Worm (Caenorhabditis elegans) whole organism, L4 larva: ENCODE measurements around the gene nhr-239.
A peak's percentile ranks its signal among the peaks of the same experiment; 100 is the strongest.

Source experiments
- F26F4.8 ChIP-seq: fragments of 200-800 bp; sonication (Bioruptor generic); conservative IDR thresholded peaks from 2 replicates; pipeline ENCODE4 v1.3.6; 2022; ENCODE audit warnings: missing genetic modification characterization, missing compliant biosample characterization
- F37D6.2 ChIP-seq: sonication (generic microtip); optimal IDR thresholded peaks from 2 replicates; lab custom pipeline; 2016; ENCODE audit warnings: mild to moderate bottlenecking, missing genetic modification characterization, missing compliant biosample characterization
- T20F7.1 ChIP-seq: fragments of 200-800 bp; sonication (Bioruptor generic); optimal IDR thresholded peaks from 2 replicates; lab custom pipeline; 2018; ENCODE audit warnings: mild to moderate bottlenecking, missing genetic modification characterization, missing compliant biosample characterization
- Y105C5A.15 ChIP-seq: fragments of 200-800 bp; sonication (Bioruptor generic); IDR thresholded peaks from 2 replicates; pipeline ENCODE4 v1.3.6; 2022; ENCODE audit warnings: missing genetic modification characterization, missing compliant biosample characterization
- Y75B8A.6 ChIP-seq: fragments of 200-800 bp; sonication (Bioruptor generic); IDR thresholded peaks from 2 replicates; pipeline ENCODE4 v1.3.6; 2022; ENCODE audit warnings: missing genetic modification reagents, missing genetic modification characterization, missing compliant biosample characterization
- aha-1 ChIP-seq: fragments of 150-350 bp; peaks from one replicate; lab custom pipeline; 2014; ENCODE audit warnings: missing biosample characterization, missing genetic modification characterization
- arid-1 ChIP-seq: fragments of 200-800 bp; sonication (Bioruptor generic); conservative IDR thresholded peaks from 2 replicates; pipeline ENCODE4 v1.3.6; 2022; ENCODE audit warnings: missing genetic modification reagents, missing genetic modification characterization, missing compliant biosample characterization
- ceh-20 ChIP-seq: fragments of 200-800 bp; sonication (Bioruptor generic); IDR thresholded peaks from 2 replicates; pipeline ENCODE4 v1.3.6; 2022; ENCODE audit warnings: missing genetic modification reagents, missing genetic modification characterization, missing compliant biosample characterization
- ceh-28 ChIP-seq: fragments of 150-350 bp; optimal IDR thresholded peaks from 2 replicates; lab custom pipeline; 2014; ENCODE audit warnings: missing biosample characterization, missing genetic modification reagents, missing genetic modification characterization
- ceh-44 ChIP-seq: fragments of 200-800 bp; sonication (Bioruptor generic); IDR thresholded peaks from 2 replicates; pipeline ENCODE4 v1.3.6; 2022; ENCODE audit warnings: missing genetic modification reagents, missing genetic modification characterization, missing compliant biosample characterization
- ces-1 ChIP-seq: fragments of 150-350 bp; sonication (generic microtip); optimal IDR thresholded peaks from 4 replicates; lab custom pipeline; 2014; ENCODE audit warnings: missing biosample characterization, missing genetic modification reagents, missing genetic modification characterization
- cey-2 ChIP-seq: sonication (generic microtip); optimal IDR thresholded peaks from 3 replicates; lab custom pipeline; 2017; ENCODE audit warnings: missing genetic modification characterization, mild to moderate bottlenecking, missing compliant biosample characterization, antibody characterized with exemption, borderline replicate concordance; ENCODE audit not compliant: insufficient read depth
- ctbp-1 ChIP-seq: fragments of 200-800 bp; sonication (Bioruptor generic); IDR thresholded peaks from 2 replicates; pipeline ENCODE4 v1.3.6; 2022; ENCODE audit warnings: missing genetic modification reagents, missing genetic modification characterization, missing compliant biosample characterization
- daf-16 ChIP-seq, 3 experiments: sonication (generic microtip); optimal IDR thresholded peaks; 2 replicates each; lab custom pipeline; 2016 to 2017; ENCODE audit warnings: missing genetic modification characterization in 3 of 3, missing genetic modification reagents in 3 of 3, mild to moderate bottlenecking in 2 of 3, missing compliant biosample characterization in 2 of 3, missing biosample characterization in 1 of 3, moderate library complexity in 1 of 3
- dmd-6 ChIP-seq: fragments of 200-800 bp; sonication (Bioruptor generic); IDR thresholded peaks from 2 replicates; pipeline ENCODE4 v1.3.6; 2022; ENCODE audit warnings: missing genetic modification reagents, missing genetic modification characterization, missing compliant biosample characterization
- duxl-1 ChIP-seq: sonication (generic microtip); optimal IDR thresholded peaks from 2 replicates; lab custom pipeline; 2016; ENCODE audit warnings: mild to moderate bottlenecking, missing genetic modification characterization, moderate library complexity, missing compliant biosample characterization; ENCODE audit not compliant: poor library complexity
- fkh-10 ChIP-seq: fragments of 150-350 bp; optimal IDR thresholded peaks from 2 replicates; lab custom pipeline; 2014; ENCODE audit warnings: missing biosample characterization, missing genetic modification reagents, missing genetic modification characterization
- hif-1 ChIP-seq, 2 experiments: sonication (generic microtip); optimal IDR thresholded peaks; 2 replicates each; lab custom pipeline; 2016 to 2017; ENCODE audit warnings: missing compliant biosample characterization in 2 of 2, missing genetic modification characterization in 2 of 2, missing genetic modification reagents in 2 of 2, missing genotype in 2 of 2, mild to moderate bottlenecking in 1 of 2
- hlh-11 ChIP-seq: fragments of 200-800 bp; sonication (Bioruptor generic); optimal IDR thresholded peaks from 2 replicates; lab custom pipeline; 2018; ENCODE audit warnings: mild to moderate bottlenecking, missing genetic modification characterization, missing compliant biosample characterization
- hlh-30 ChIP-seq: sonication (generic microtip); optimal IDR thresholded peaks from 2 replicates; lab custom pipeline; 2017; ENCODE audit warnings: antibody characterized with exemption, mild to moderate bottlenecking, missing genetic modification characterization, missing compliant biosample characterization; ENCODE audit not compliant: insufficient read depth
- lin-13 ChIP-seq: fragments of 150-350 bp; optimal IDR thresholded peaks from 2 replicates; lab custom pipeline; 2014; ENCODE audit warnings: missing biosample characterization, missing genetic modification reagents, missing genetic modification characterization
- lin-29 ChIP-seq: fragments of 200-800 bp; sonication (Bioruptor generic); IDR thresholded peaks from 2 replicates; pipeline ENCODE4 v1.3.6; 2022; ENCODE audit warnings: missing genetic modification reagents, missing genetic modification characterization, missing compliant biosample characterization
- lin-38 ChIP-seq: fragments of 200-800 bp; sonication (Bioruptor generic); IDR thresholded peaks from 2 replicates; pipeline ENCODE4 v1.3.6; 2022; ENCODE audit warnings: missing genetic modification reagents, missing genetic modification characterization, missing compliant biosample characterization
- lsy-2 ChIP-seq, 2 experiments: fragments of 150-350 bp in 1 of 2; sonication (generic microtip) in 1 of 2; optimal IDR thresholded peaks; 2 replicates each; lab custom pipeline; 2014 to 2017; ENCODE audit warnings: missing biosample characterization in 2 of 2, missing genetic modification characterization in 2 of 2
- mdl-1 ChIP-seq, 2 experiments: fragments of 150-350 bp in 1 of 2; sonication (generic microtip) in 1 of 2; optimal IDR thresholded peaks; 2 replicates each; lab custom pipeline; 2014 to 2017; ENCODE audit warnings: missing biosample characterization in 2 of 2, missing genetic modification characterization in 2 of 2
- mep-1 ChIP-seq: fragments of 150-350 bp; sonication (generic microtip); optimal IDR thresholded peaks from 3 replicates; lab custom pipeline; 2014; ENCODE audit warnings: missing biosample characterization, missing genetic modification characterization
- mes-2 ChIP-seq: sonication (generic microtip); optimal IDR thresholded peaks from 2 replicates; lab custom pipeline; 2016; ENCODE audit warnings: missing genotype, mild to moderate bottlenecking, missing genetic modification characterization, missing compliant biosample characterization; ENCODE audit not compliant: poor library complexity, severe bottlenecking
- nhr-102 ChIP-seq: sonication (generic microtip); optimal IDR thresholded peaks from 2 replicates; lab custom pipeline; 2016; ENCODE audit warnings: mild to moderate bottlenecking, missing genetic modification characterization, moderate library complexity, missing compliant biosample characterization
- nhr-11 ChIP-seq: fragments of 150-350 bp; optimal IDR thresholded peaks from 2 replicates; lab custom pipeline; 2014; ENCODE audit warnings: missing biosample characterization, missing genetic modification characterization
- nhr-28 ChIP-seq: fragments of 150-350 bp; optimal IDR thresholded peaks from 2 replicates; lab custom pipeline; 2014; ENCODE audit warnings: missing biosample characterization, missing genetic modification characterization
- nhr-48 ChIP-seq: sonication (generic microtip); optimal IDR thresholded peaks from 2 replicates; lab custom pipeline; 2016; ENCODE audit warnings: mild to moderate bottlenecking, missing genetic modification characterization, missing compliant biosample characterization
- nhr-6 ChIP-seq: fragments of 150-350 bp; optimal IDR thresholded peaks from 2 replicates; lab custom pipeline; 2014; ENCODE audit warnings: missing biosample characterization, missing genetic modification characterization
- nhr-76 ChIP-seq: fragments of 150-350 bp; optimal IDR thresholded peaks from 2 replicates; lab custom pipeline; 2014; ENCODE audit warnings: missing biosample characterization, missing genetic modification characterization
- nhr-77 ChIP-seq: fragments of 150-350 bp; optimal IDR thresholded peaks from 2 replicates; lab custom pipeline; 2014; ENCODE audit warnings: missing biosample characterization, missing genetic modification characterization
- pqm-1 ChIP-seq: sonication (generic microtip); optimal IDR thresholded peaks from 2 replicates; lab custom pipeline; 2017; ENCODE audit warnings: missing biosample characterization, missing genetic modification characterization
- set-16 ChIP-seq: fragments of 200-800 bp; sonication (Bioruptor generic); IDR thresholded peaks from 2 replicates; pipeline ENCODE4 v1.3.6; 2022; ENCODE audit warnings: missing genetic modification reagents, missing genetic modification characterization, missing compliant biosample characterization
- snpc-1.2 ChIP-seq: fragments of 200-800 bp; sonication (Bioruptor generic); IDR thresholded peaks from 2 replicates; pipeline ENCODE4 v1.3.6; 2022; ENCODE audit warnings: missing genetic modification reagents, missing genetic modification characterization, missing compliant biosample characterization
- spr-1 ChIP-seq: sonication (generic microtip); optimal IDR thresholded peaks from 2 replicates; lab custom pipeline; 2016; ENCODE audit warnings: mild to moderate bottlenecking, missing genetic modification characterization, missing compliant biosample characterization
- tag-97 ChIP-seq: fragments of 200-800 bp; sonication (Bioruptor generic); IDR thresholded peaks from 2 replicates; pipeline ENCODE4 v1.3.6; 2022; ENCODE audit warnings: missing genetic modification characterization, missing compliant biosample characterization
- unc-130 ChIP-seq: sonication (generic microtip); optimal IDR thresholded peaks from 2 replicates; lab custom pipeline; 2016; ENCODE audit warnings: missing genetic modification reagents, missing genetic modification characterization, missing compliant biosample characterization
- zfp-2 ChIP-seq: sonication (generic microtip); optimal IDR thresholded peaks from 2 replicates; lab custom pipeline; 2016; ENCODE audit warnings: mild to moderate bottlenecking, missing genetic modification characterization, missing compliant biosample characterization
- zfp-3 ChIP-seq: fragments of 200-800 bp; sonication (Bioruptor generic); conservative IDR thresholded peaks from 2 replicates; pipeline ENCODE4 v1.3.6; 2022; ENCODE audit warnings: missing genetic modification reagents, missing genetic modification characterization, missing compliant biosample characterization
- ztf-7 ChIP-seq: fragments of 150-350 bp; optimal IDR thresholded peaks from 2 replicates; lab custom pipeline; 2014; ENCODE audit warnings: missing biosample characterization, missing genetic modification characterization

Gene nhr-239

ce11 chrIII:2576360-2577259, 15.1 kb downstream of the nhr-239 start (continued):
- TF ChIP-seq lin-13 (peak; percentile 62), zfp-3 (no peak), hlh-11 (tag; lab: Kevin White, UChicago) (peak; percentile 72), lsy-2 (tag; optimal IDR thresholded peaks at IDR 0.05; lab: Kevin White, UChicago) (peak; percentile 21 to 82), F37D6.2 (tag; lab: Kevin White, UChicago) (peak; percentile 59), duxl-1 (no peak), ceh-28 (tag; lab: Kevin White, UChicago) (peak; percentile 67), ceh-44 (GFP tag; lab: Robert Waterston, UW) (no peak), nhr-28 (tag; lab: Kevin White, UChicago) (peak; percentile 52), tag-97 (no peak), nhr-77 (peak; percentile 5), Y105C5A.15 (GFP tag; lab: Robert Waterston, UW) (no peak), spr-1 (peak; percentile 6), F26F4.8 (GFP tag; lab: Robert Waterston, UW) (no peak), hlh-30 (tag; lab: Kevin White, UChicago) (peak; percentile 66), mdl-1 (tag; optimal IDR thresholded peaks at IDR 0.05; lab: Kevin White, UChicago) (peak in 1 of 2 experiments; percentile 69), lin-29 (GFP tag; lab: Robert Waterston, UW) (no peak), pqm-1 (tag; lab: Kevin White, UChicago) (peak; percentile 37), lin-38 (GFP tag; lab: Robert Waterston, UW) (peak; percentile 50), zfp-2 (tag; lab: Kevin White, UChicago) (no peak), Y75B8A.6 (GFP tag; lab: Robert Waterston, UW) (no peak), nhr-48 (tag; lab: Kevin White, UChicago) (peak; percentile 11), mep-1 (tag; lab: Kevin White, UChicago) (peak; percentile 84), nhr-11 (tag; lab: Kevin White, UChicago) (peak; percentile 62), ces-1 (peak; percentile 8), nhr-6 (tag; lab: Kevin White, UChicago) (peak; percentile 16)

ce11 chrIII:2577982-2578381, 16.5 kb downstream of the nhr-239 start:
- TF ChIP-seq lin-38 (GFP tag; lab: Robert Waterston, UW) = no peak
- peak; percentile 52 for TF ChIP-seq aha-1 (tag; lab: Kevin White, UChicago)

- TF ChIP-seq nhr-11 (tag; lab: Kevin White, UChicago) (no peak), nhr-102 (tag; lab: Kevin White, UChicago) (no peak), nhr-76 (no peak), snpc-1.2 (GFP tag; lab: Robert Waterston, UW) (no peak), ceh-20 (GFP tag; lab: Robert Waterston, UW) (no peak), zfp-2 (tag; lab: Kevin White, UChicago) (no peak), lin-38 (GFP tag; lab: Robert Waterston, UW) (no peak), cey-2 (tag; lab: Kevin White, UChicago) (no peak), nhr-6 (tag; lab: Kevin White, UChicago) (peak; percentile 63), ztf-7 (peak; percentile 42), set-16 (GFP tag; lab: Robert Waterston, UW) (no peak), ctbp-1 (GFP tag; lab: Robert Waterston, UW) (no peak), mdl-1 (tag; optimal IDR thresholded peaks at IDR 0.05; lab: Kevin White, UChicago) (peak in 1 of 2 experiments; percentile 63), unc-130 (GFP tag; lab: Kevin White, UChicago) (no peak), ces-1 (no peak), T20F7.1 (GFP tag; lab: Kevin White, UChicago) (peak; percentile 30), daf-16 (GFP tag; optimal IDR thresholded peaks at IDR 0.05; lab: Kevin White, UChicago) (peak in 1 of 2 experiments; percentile 25), daf-16 (tag; optimal IDR thresholded peaks at IDR 0.05; lab: Kevin White, UChicago) (peak; percentile 93), spr-1 (no peak), fkh-10 (no peak), hlh-11 (tag; lab: Kevin White, UChicago) (peak; percentile 66), pqm-1 (tag; lab: Kevin White, UChicago) (no peak), lsy-2 (tag; optimal IDR thresholded peaks at IDR 0.05; lab: Kevin White, UChicago) (peak in 1 of 2 experiments; percentile 82), mes-2 (peak; percentile 45), hif-1 (tag; optimal IDR thresholded peaks at IDR 0.05; lab: Kevin White, UChicago) (no peak), dmd-6 (peak; percentile 31), arid-1 (no peak)
These were observed 17.1 kb downstream of the nhr-239 start for ce11 chrIII:2578563-2578962.
